Worm (Caenorhabditis elegans) whole organism, L3 larva: Measurements from ENCODE around the gene wrk-1.

Experiments
- R02D3.7 ChIP-seq: fragments of 150-350 bp; optimal IDR thresholded peaks from 2 replicates; lab custom pipeline; 2014; ENCODE audit warnings: missing biosample characterization, missing genetic modification characterization
- ZK546.5 ChIP-seq: sonication (generic microtip); optimal IDR thresholded peaks from 2 replicates; lab custom pipeline; 2017; ENCODE audit warnings: missing biosample characterization, missing genetic modification characterization
- aly-2 ChIP-seq: fragments of 150-350 bp; optimal IDR thresholded peaks from 2 replicates; lab custom pipeline; 2014; ENCODE audit warnings: missing biosample characterization, missing genetic modification characterization
- ama-1 ChIP-seq: fragments of 150-350 bp; optimal IDR thresholded peaks from 2 replicates; lab custom pipeline; 2018
- ceh-9 ChIP-seq: sonication (generic microtip); optimal IDR thresholded peaks from 2 replicates; lab custom pipeline; 2018; ENCODE audit warnings: missing biosample characterization, missing genetic modification characterization
- egl-27 ChIP-seq: sonication (generic microtip); optimal IDR thresholded peaks from 4 replicates; lab custom pipeline; 2017; ENCODE audit warnings: missing biosample characterization, missing genetic modification reagents, missing genetic modification characterization
- elt-1 ChIP-seq: fragments of 150-350 bp; optimal IDR thresholded peaks from 2 replicates; lab custom pipeline; 2014; ENCODE audit warnings: missing biosample characterization, missing genetic modification characterization
- fkh-10 ChIP-seq: sonication (generic microtip); optimal IDR thresholded peaks from 2 replicates; lab custom pipeline; 2017; ENCODE audit warnings: missing biosample characterization, missing genetic modification reagents, missing genetic modification characterization
- mdl-1 ChIP-seq: fragments of 150-350 bp; optimal IDR thresholded peaks from 2 replicates; lab custom pipeline; 2014; ENCODE audit warnings: missing biosample characterization, missing genetic modification characterization
- nhr-11 ChIP-seq: fragments of 150-350 bp; optimal IDR thresholded peaks from 2 replicates; lab custom pipeline; 2014; ENCODE audit warnings: missing biosample characterization, missing genetic modification characterization
- nhr-28 ChIP-seq: fragments of 150-350 bp; optimal IDR thresholded peaks from 2 replicates; lab custom pipeline; 2014; ENCODE audit warnings: missing biosample characterization, missing genetic modification characterization
- pha-4 ChIP-seq: fragments of 150-350 bp; optimal IDR thresholded peaks from 2 replicates; lab custom pipeline; 2014; ENCODE audit warnings: missing biosample characterization, missing genetic modification reagents, missing genetic modification characterization
- unc-62 ChIP-seq: fragments of 150-350 bp; sonication (generic microtip); optimal IDR thresholded peaks from 4 replicates; lab custom pipeline; 2014; ENCODE audit warnings: missing biosample characterization, missing genetic modification reagents, missing genetic modification characterization

ce11 chrX:8346248-8346647 lies 46.1 kb downstream of the wrk-1 start, which contains the start of gene drd-5:
- TF ChIP-seq nhr-28 (tag; lab: Kevin White, UChicago) (no peak), ama-1 (lab: Kevin White, UChicago) (no peak), ceh-9 (tag; lab: Kevin White, UChicago) (no peak), ZK546.5 (tag; lab: Kevin White, UChicago) (no peak), R02D3.7 (tag; lab: Kevin White, UChicago) (no peak), nhr-11 (tag; lab: Kevin White, UChicago) (no peak), egl-27 (tag; lab: Kevin White, UChicago) (no peak), fkh-10 (GFP tag; lab: Kevin White, UChicago) (no peak), mdl-1 (tag; lab: Kevin White, UChicago) (no peak), aly-2 (tag; lab: Kevin White, UChicago) (no peak), unc-62 (GFP tag; lab: Kevin White, UChicago) (no peak), pha-4 (tag; lab: Kevin White, UChicago) (no peak), elt-1 (tag; lab: Kevin White, UChicago) (no peak)
